Fruit fly (Drosophila melanogaster) whole organism, pupa: Measurements from ENCODE around the gene Ufl1.

Source experiments
- CG13204 ChIP-seq: fragments of 200-800 bp; sonication (Bioruptor generic); optimal IDR thresholded peaks from 2 replicates; lab custom pipeline; 2018; ENCODE audit warnings: missing biosample characterization, mild to moderate bottlenecking, missing genetic modification characterization, moderate library complexity
- CG14655 ChIP-seq: fragments of 200-800 bp; sonication (Bioruptor generic); optimal IDR thresholded peaks from 3 replicates; lab custom pipeline; 2017; ENCODE audit warnings: mild to moderate bottlenecking, missing biosample characterization, missing genetic modification reagents, missing genetic modification characterization
- CG17806 ChIP-seq: fragments of 200-800 bp; sonication (Bioruptor generic); optimal IDR thresholded peaks from 2 replicates; lab custom pipeline; 2018; ENCODE audit warnings: missing biosample characterization, mild to moderate bottlenecking, missing genetic modification characterization, moderate library complexity
- CG32121 ChIP-seq: fragments of 200-800 bp; sonication (Bioruptor generic); IDR thresholded peaks from 2 replicates; pipeline ENCODE4 v1.3.6; 2022; ENCODE audit warnings: missing biosample characterization, missing genetic modification characterization
- CG34367 ChIP-seq: fragments of 200-800 bp; sonication (Bioruptor generic); optimal IDR thresholded peaks from 2 replicates; lab custom pipeline; 2018; ENCODE audit warnings: missing biosample characterization, mild to moderate bottlenecking, missing genetic modification characterization
- CG4496 ChIP-seq: fragments of 200-800 bp; sonication (Bioruptor generic); IDR thresholded peaks from 3 replicates; pipeline ENCODE4 v1.3.6; 2022; ENCODE audit warnings: missing biosample characterization, missing genetic modification characterization
- D1 ChIP-seq: fragments of 200-800 bp; sonication (Bioruptor generic); optimal IDR thresholded peaks from 2 replicates; lab custom pipeline; 2018; ENCODE audit warnings: missing biosample characterization, mild to moderate bottlenecking, missing genetic modification characterization, moderate library complexity
- EcR ChIP-seq: fragments of 200-800 bp; sonication (Bioruptor generic); optimal IDR thresholded peaks from 3 replicates; lab custom pipeline; 2019; ENCODE audit warnings: missing biosample characterization, missing genetic modification characterization, mild to moderate bottlenecking, moderate library complexity, missing genetic modification reagents
- Ets98B ChIP-seq: fragments of 200-800 bp; sonication (Bioruptor generic); IDR thresholded peaks from 2 replicates; pipeline ENCODE4 v1.3.6; 2022; ENCODE audit warnings: missing biosample characterization, missing genetic modification characterization
- Pif1A ChIP-seq: fragments of 200-800 bp; sonication (Bioruptor generic); optimal IDR thresholded peaks from 3 replicates; lab custom pipeline; 2016; ENCODE audit warnings: missing biosample characterization, missing genetic modification characterization
- Snoo ChIP-seq: fragments of 200-800 bp; sonication (Bioruptor generic); optimal IDR thresholded peaks from 3 replicates; lab custom pipeline; 2017; ENCODE audit warnings: missing biosample characterization, mild to moderate bottlenecking, missing genetic modification characterization, inconsistent platforms
- fd96Ca ChIP-seq: fragments of 200-800 bp; sonication (Bioruptor generic); IDR thresholded peaks from 3 replicates; pipeline ENCODE4 v1.3.6; 2022; ENCODE audit warnings: missing biosample characterization, missing genetic modification characterization

DNA sequence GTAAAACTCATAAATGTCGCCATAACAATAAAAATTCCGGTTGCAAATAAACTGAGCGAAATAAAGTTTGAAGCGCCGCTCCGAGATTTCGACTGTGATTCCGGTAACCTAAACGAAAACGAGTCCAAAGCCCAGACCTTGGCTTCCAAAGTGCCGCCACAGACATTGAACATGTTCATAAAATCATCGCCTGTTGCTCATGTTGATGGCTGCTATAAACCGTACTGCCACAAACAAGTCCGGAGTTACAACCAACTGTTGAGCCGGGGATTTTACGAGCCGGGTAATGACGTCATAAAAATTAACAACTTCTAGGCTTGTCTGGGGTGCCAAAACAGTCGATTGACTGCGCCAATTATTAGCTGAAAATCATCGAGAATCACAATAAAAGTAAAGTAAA is 45.7 kb downstream of the Ufl1 start:
- TF ChIP-seq EcR (no peak), CG4496 (GFP tag; lab: Robert Waterston, UW) (no peak), CG14655 (GFP tag; lab: Kevin White, UChicago) (no peak), D1 (tag; lab: Kevin White, UChicago) (no peak), CG32121 (no peak), Ets98B (GFP tag; lab: Robert Waterston, UW) (no peak), fd96Ca (GFP tag; lab: Robert Waterston, UW) (no peak), Snoo (tag; lab: Kevin White, UChicago) (no peak), CG34367 (no peak), CG17806 (tag; lab: Kevin White, UChicago) (no peak), CG13204 (GFP tag; lab: Kevin White, UChicago) (no peak), Pif1A (GFP tag; lab: Kevin White, UChicago) (no peak)
